Fruit fly (Drosophila melanogaster) whole organism, prepupa: ENCODE measurements around the gene CG7739.

Experiments
- CG9139 ChIP-seq: fragments of 200-800 bp; sonication (Bioruptor generic); optimal IDR thresholded peaks from 3 replicates; lab custom pipeline; 2017; ENCODE audit warnings: missing biosample characterization, mild to moderate bottlenecking, missing genetic modification characterization
- Sox14 ChIP-seq: fragments of 200-800 bp; sonication (Bioruptor generic); optimal IDR thresholded peaks from 3 replicates; lab custom pipeline; 2016; ENCODE audit warnings: missing biosample characterization, missing genetic modification characterization

- TF ChIP-seq Sox14 (GFP tag; lab: Kevin White, UChicago) (no peak), CG9139 (no peak)
Observed at dm6 chr3L:15516956-15517355, 45.9 kb downstream of the CG7739 start, which contains the start of gene CG13454.
